Worm (Caenorhabditis elegans) whole organism, L4 larva: ENCODE data around the gene C06H5.6.

Source experiments
- ZK546.5 ChIP-seq, 2 experiments: sonication (generic microtip); optimal IDR thresholded peaks; 2 replicates each; lab custom pipeline; 2017; ENCODE audit warnings: missing biosample characterization in 2 of 2, missing genetic modification characterization in 2 of 2
- nhr-10 ChIP-seq: fragments of 150-350 bp; optimal IDR thresholded peaks from 2 replicates; lab custom pipeline; 2014; ENCODE audit warnings: missing biosample characterization, missing genetic modification characterization
- nhr-102 ChIP-seq: sonication (generic microtip); optimal IDR thresholded peaks from 2 replicates; lab custom pipeline; 2016; ENCODE audit warnings: mild to moderate bottlenecking, missing genetic modification characterization, moderate library complexity, missing compliant biosample characterization
- nhr-237 ChIP-seq: sonication (generic microtip); optimal IDR thresholded peaks from 2 replicates; lab custom pipeline; 2017; ENCODE audit warnings: missing biosample characterization, missing genetic modification characterization

- TF ChIP-seq nhr-237 (tag; lab: Kevin White, UChicago) (no peak), nhr-102 (no peak), nhr-10 (tag; lab: Kevin White, UChicago) (no peak), ZK546.5 (tag; optimal IDR thresholded peaks at IDR 0.05; lab: Kevin White, UChicago) (no peak)
Measured at ce11 chrV:17859519-17859918, 29.3 kb downstream of the C06H5.6 start.
